Fruit fly (Drosophila melanogaster) whole organism, adult: ENCODE results near the gene EMC2B.

Experiments
- CG11617 ChIP-seq: fragments of 200-800 bp; sonication (Bioruptor generic); optimal IDR thresholded peaks from 2 replicates; lab custom pipeline; 2017; ENCODE audit warnings: mild to moderate bottlenecking, missing biosample characterization, missing genetic modification reagents, missing genetic modification characterization
- CG12768 ChIP-seq: fragments of 200-800 bp; sonication (Bioruptor generic); optimal IDR thresholded peaks from 2 replicates; lab custom pipeline; 2017; ENCODE audit warnings: missing biosample characterization, missing genetic modification characterization, mild to moderate bottlenecking, moderate library complexity, missing genetic modification reagents
- CG14711 ChIP-seq: fragments of 200-800 bp; sonication (Bioruptor generic); optimal IDR thresholded peaks from 2 replicates; lab custom pipeline; 2018; ENCODE audit warnings: missing biosample characterization, mild to moderate bottlenecking, missing genetic modification characterization, moderate library complexity
- CG33017 ChIP-seq: fragments of 200-800 bp; sonication (Bioruptor generic); optimal IDR thresholded peaks from 2 replicates; lab custom pipeline; 2018; ENCODE audit warnings: missing biosample characterization, mild to moderate bottlenecking, missing genetic modification characterization, moderate library complexity
- CG5204 ChIP-seq: fragments of 200-800 bp; sonication (Bioruptor generic); optimal IDR thresholded peaks from 2 replicates; lab custom pipeline; 2016; ENCODE audit warnings: missing biosample characterization, missing genetic modification characterization
- CG7101 ChIP-seq: fragments of 200-800 bp; sonication (Bioruptor generic); optimal IDR thresholded peaks from 2 replicates; lab custom pipeline; 2018; ENCODE audit warnings: missing biosample characterization, mild to moderate bottlenecking, missing genetic modification characterization, moderate library complexity
- Clk ChIP-seq: fragments of 200-800 bp; sonication (Bioruptor generic); optimal IDR thresholded peaks from 2 replicates; lab custom pipeline; 2017; ENCODE audit warnings: missing biosample characterization, missing genetic modification characterization
- Crg-1 ChIP-seq: fragments of 200-800 bp; sonication (Bioruptor generic); optimal IDR thresholded peaks from 2 replicates; lab custom pipeline; 2016; ENCODE audit warnings: missing biosample characterization, missing genetic modification characterization
- Mnt ChIP-seq: fragments of 200-800 bp; sonication (Bioruptor generic); optimal IDR thresholded peaks from 2 replicates; lab custom pipeline; 2016; ENCODE audit warnings: missing biosample characterization, mild to moderate bottlenecking, missing genetic modification characterization
- bab1 ChIP-seq: fragments of 200-800 bp; sonication (Bioruptor generic); optimal IDR thresholded peaks from 3 replicates; lab custom pipeline; 2019; ENCODE audit warnings: missing biosample characterization, mild to moderate bottlenecking, missing genetic modification characterization, moderate library complexity
- kay ChIP-seq: fragments of 200-800 bp; sonication (Bioruptor generic); peaks from one replicate; lab custom pipeline; 2016; ENCODE audit warnings: missing biosample characterization, missing genetic modification characterization, borderline replicate concordance
- pad ChIP-seq: fragments of 200-800 bp; sonication (Bioruptor generic); optimal IDR thresholded peaks from 3 replicates; lab custom pipeline; 2017; ENCODE audit warnings: missing biosample characterization, missing genetic modification characterization, mild to moderate bottlenecking, moderate library complexity, missing genetic modification reagents
- tj ChIP-seq: fragments of 200-800 bp; sonication (Bioruptor generic); optimal IDR thresholded peaks from 3 replicates; lab custom pipeline; 2017; ENCODE audit warnings: missing biosample characterization, mild to moderate bottlenecking, missing genetic modification characterization, moderate library complexity
- toe ChIP-seq: fragments of 200-800 bp; sonication (Bioruptor generic); optimal IDR thresholded peaks from 2 replicates; lab custom pipeline; 2016; ENCODE audit warnings: missing biosample characterization, missing genetic modification characterization

dm6 chr3R:17029796-17030195 is 38.1 kb upstream of the EMC2B start:
- TF ChIP-seq CG5204 (GFP tag; lab: Kevin White, UChicago) (no peak), CG33017 (tag; lab: Kevin White, UChicago) (no peak), bab1 (no peak), toe (GFP tag; lab: Kevin White, UChicago) (no peak), Crg-1 (GFP tag; lab: Kevin White, UChicago) (no peak), CG7101 (tag; lab: Kevin White, UChicago) (no peak), kay (no peak), CG11617 (GFP tag; lab: Kevin White, UChicago) (no peak), tj (GFP tag; lab: Kevin White, UChicago) (no peak), CG14711 (tag; lab: Kevin White, UChicago) (no peak), pad (GFP tag; lab: Kevin White, UChicago) (no peak), Mnt (GFP tag; lab: Kevin White, UChicago) (no peak), Clk (no peak), CG12768 (no peak)
